Worm (Caenorhabditis elegans): ENCODE data around the gene F11D5.6.

ce11 chrX:3339882-3340281 lies 13.8 kb upstream of the F11D5.6 start:
- TF ChIP-seq T20F7.1 (GFP tag; optimal IDR thresholded peaks at IDR 0.05): no peak
- TF ChIP-seq pqm-1 (tag; optimal IDR thresholded peaks at IDR 0.05): no peak
- TF ChIP-seq ama-1 (optimal IDR thresholded peaks at IDR 0.05): no peak
- TF ChIP-seq nhr-25 (tag; optimal IDR thresholded peaks at IDR 0.05; ENCODE audit: borderline replicate concordance, insufficient read depth): no peak
- TF ChIP-seq snpc-4 (tag; optimal IDR thresholded peaks at IDR 0.05): no peak
- TF ChIP-seq saeg-2 (GFP tag; IDR thresholded peaks at IDR 0.05): no peak
- TF ChIP-seq daf-12 (tag; optimal IDR thresholded peaks at IDR 0.05): no peak
- TF ChIP-seq aha-1 (tag): no peak
- TF ChIP-seq lsy-2 (tag; optimal IDR thresholded peaks at IDR 0.05): no peak
- no peak for TF ChIP-seq fos-1 (tag; optimal IDR thresholded peaks at IDR 0.05)
- no peak for TF ChIP-seq duxl-1 (tag; optimal IDR thresholded peaks at IDR 0.05; ENCODE audit: poor library complexity)
- TF ChIP-seq mxl-2 (GFP tag; conservative IDR thresholded peaks at IDR 0.05): no peak

Data from whole organism, L4 larva.